Worm (Caenorhabditis elegans) whole organism, L2 larva: Measurements from ENCODE around the gene zipt-15.

ENCODE experiments used
- C34F6.9 ChIP-seq: fragments of 150-350 bp; optimal IDR thresholded peaks from 2 replicates; lab custom pipeline; 2014; ENCODE audit warnings: missing biosample characterization, missing genetic modification characterization
- F13H6.1 ChIP-seq: sonication (generic microtip); optimal IDR thresholded peaks from 2 replicates; lab custom pipeline; 2016; ENCODE audit warnings: missing genetic modification characterization, missing compliant biosample characterization
- R02D3.7 ChIP-seq: fragments of 150-350 bp; optimal IDR thresholded peaks from 2 replicates; lab custom pipeline; 2014; ENCODE audit warnings: missing biosample characterization, missing genetic modification characterization
- ZK546.5 ChIP-seq: sonication (generic microtip); optimal IDR thresholded peaks from 2 replicates; lab custom pipeline; 2017; ENCODE audit warnings: missing biosample characterization, missing genetic modification characterization
- alr-1 ChIP-seq: fragments of 150-350 bp; optimal IDR thresholded peaks from 2 replicates; lab custom pipeline; 2014; ENCODE audit warnings: missing biosample characterization, missing genetic modification characterization
- aly-2 ChIP-seq: fragments of 150-350 bp; optimal IDR thresholded peaks from 2 replicates; lab custom pipeline; 2014; ENCODE audit warnings: missing biosample characterization, missing genetic modification characterization
- ama-1 ChIP-seq: fragments of 150-350 bp; optimal IDR thresholded peaks from 2 replicates; lab custom pipeline; 2018; ENCODE audit warnings: inconsistent platforms
- ceh-16 ChIP-seq: fragments of 150-350 bp; optimal IDR thresholded peaks from 2 replicates; lab custom pipeline; 2014; ENCODE audit warnings: missing biosample characterization, missing genetic modification characterization
- ceh-82 ChIP-seq: fragments of 150-350 bp; optimal IDR thresholded peaks from 2 replicates; lab custom pipeline; 2014; ENCODE audit warnings: missing biosample characterization, missing genetic modification characterization
- crh-2 ChIP-seq: sonication (generic microtip); optimal IDR thresholded peaks from 2 replicates; lab custom pipeline; 2017; ENCODE audit warnings: missing biosample characterization, missing genetic modification characterization
- dmd-4 ChIP-seq: sonication (generic microtip); optimal IDR thresholded peaks from 2 replicates; lab custom pipeline; 2017; ENCODE audit warnings: missing biosample characterization, missing genetic modification characterization
- egl-27 ChIP-seq: sonication (generic microtip); optimal IDR thresholded peaks from 3 replicates; lab custom pipeline; 2017; ENCODE audit warnings: missing biosample characterization, missing genetic modification reagents, missing genetic modification characterization
- elt-1 ChIP-seq: fragments of 150-350 bp; optimal IDR thresholded peaks from 2 replicates; lab custom pipeline; 2014; ENCODE audit warnings: missing biosample characterization, missing genetic modification characterization
- fos-1 ChIP-seq: fragments of 150-350 bp; optimal IDR thresholded peaks from 2 replicates; lab custom pipeline; 2014; ENCODE audit warnings: missing biosample characterization, missing genetic modification characterization
- gmeb-1 ChIP-seq: fragments of 150-350 bp; optimal IDR thresholded peaks from 2 replicates; lab custom pipeline; 2014; ENCODE audit warnings: missing biosample characterization, missing genetic modification characterization
- lin-11 ChIP-seq: fragments of 150-350 bp; sonication (generic microtip); optimal IDR thresholded peaks from 2 replicates; lab custom pipeline; 2014; ENCODE audit warnings: missing biosample characterization, missing genetic modification characterization, inconsistent platforms, mixed read lengths
- lin-13 ChIP-seq: fragments of 150-350 bp; optimal IDR thresholded peaks from 2 replicates; lab custom pipeline; 2014; ENCODE audit warnings: missing biosample characterization, missing genetic modification reagents, missing genetic modification characterization
- lin-39 ChIP-seq: fragments of 150-350 bp; optimal IDR thresholded peaks from 2 replicates; lab custom pipeline; 2014; ENCODE audit warnings: missing biosample characterization, missing genetic modification reagents, missing genetic modification characterization
- lsy-2 ChIP-seq, 2 experiments: fragments of 150-350 bp in 1 of 2; sonication (generic microtip) in 1 of 2; optimal IDR thresholded peaks; 2 replicates each; lab custom pipeline; 2014 to 2017; ENCODE audit warnings: missing biosample characterization in 2 of 2, missing genetic modification characterization in 2 of 2
- mab-5 ChIP-seq: fragments of 150-350 bp; optimal IDR thresholded peaks from 2 replicates; lab custom pipeline; 2014; ENCODE audit warnings: missing biosample characterization, missing genetic modification characterization
- mbf-1 ChIP-seq: sonication (generic microtip); optimal IDR thresholded peaks from 2 replicates; lab custom pipeline; 2017; ENCODE audit warnings: missing biosample characterization, missing genetic modification characterization
- mdl-1 ChIP-seq, 2 experiments: fragments of 150-350 bp in 1 of 2; sonication (generic microtip) in 1 of 2; optimal IDR thresholded peaks; 2 replicates each; lab custom pipeline; 2017; ENCODE audit warnings: missing biosample characterization in 2 of 2, missing genetic modification characterization in 2 of 2
- nhr-10 ChIP-seq: sonication (generic microtip); optimal IDR thresholded peaks from 2 replicates; lab custom pipeline; 2017; ENCODE audit warnings: missing biosample characterization, missing genetic modification characterization
- nhr-12 ChIP-seq: fragments of 150-350 bp; optimal IDR thresholded peaks from 2 replicates; lab custom pipeline; 2014; ENCODE audit warnings: missing biosample characterization, missing genetic modification characterization
- nhr-129 ChIP-seq: fragments of 150-350 bp; optimal IDR thresholded peaks from 2 replicates; lab custom pipeline; 2014; ENCODE audit warnings: missing biosample characterization, missing genetic modification characterization
- nhr-23 ChIP-seq: fragments of 150-350 bp; optimal IDR thresholded peaks from 2 replicates; lab custom pipeline; 2014; ENCODE audit warnings: missing biosample characterization, missing genetic modification reagents, missing genetic modification characterization
- nhr-25 ChIP-seq: fragments of 150-350 bp; sonication (generic microtip); optimal IDR thresholded peaks from 3 replicates; lab custom pipeline; 2014; ENCODE audit warnings: missing biosample characterization, missing genetic modification characterization
- peb-1 ChIP-seq: fragments of 150-350 bp; optimal IDR thresholded peaks from 2 replicates; lab custom pipeline; 2014; ENCODE audit warnings: missing biosample characterization, missing genetic modification characterization
- sem-4 ChIP-seq: fragments of 150-350 bp; optimal IDR thresholded peaks from 2 replicates; lab custom pipeline; 2014; ENCODE audit warnings: missing biosample characterization, missing genetic modification reagents, missing genetic modification characterization
- skn-1 ChIP-seq: sonication (generic microtip); optimal IDR thresholded peaks from 2 replicates; lab custom pipeline; 2017; ENCODE audit warnings: missing biosample characterization, missing genetic modification characterization
- sma-3 ChIP-seq: sonication (generic microtip); optimal IDR thresholded peaks from 2 replicates; lab custom pipeline; 2016; ENCODE audit warnings: missing genetic modification reagents, missing genetic modification characterization, missing compliant biosample characterization
- sma-9 ChIP-seq, 2 experiments: fragments of 150-350 bp in 1 of 2; sonication (generic microtip) in 1 of 2; optimal IDR thresholded peaks; 2 replicates each; lab custom pipeline; 2014 to 2016; ENCODE audit warnings: missing genetic modification characterization in 2 of 2, mild to moderate bottlenecking in 1 of 2, missing biosample characterization in 1 of 2, missing compliant biosample characterization in 1 of 2, missing genetic modification reagents in 1 of 2, moderate library complexity in 1 of 2
- unc-39 ChIP-seq: fragments of 150-350 bp; optimal IDR thresholded peaks from 2 replicates; lab custom pipeline; 2014; ENCODE audit warnings: missing biosample characterization, missing genetic modification characterization
- unc-55 ChIP-seq: fragments of 150-350 bp; sonication (generic microtip); optimal IDR thresholded peaks from 3 replicates; lab custom pipeline; 2014; ENCODE audit warnings: missing biosample characterization, missing genetic modification reagents, missing genetic modification characterization
- zag-1 ChIP-seq: fragments of 150-350 bp; optimal IDR thresholded peaks from 2 replicates; lab custom pipeline; 2014; ENCODE audit warnings: missing biosample characterization, missing genetic modification characterization
- ztf-11 ChIP-seq: sonication (generic microtip); optimal IDR thresholded peaks from 2 replicates; lab custom pipeline; 2017; ENCODE audit warnings: missing biosample characterization, missing genetic modification characterization
- ztf-4 ChIP-seq: fragments of 150-350 bp; optimal IDR thresholded peaks from 2 replicates; lab custom pipeline; 2014; ENCODE audit warnings: missing biosample characterization, missing genetic modification characterization

The zipt-15 gene

ce11 chrIV:842630-843029 lies 17.9 kb upstream of the zipt-15 start:
- TF ChIP-seq sma-9 (GFP tag; optimal IDR thresholded peaks at IDR 0.05; lab: Kevin White, UChicago) (peak; percentile 28), sma-9 (tag; optimal IDR thresholded peaks at IDR 0.05; lab: Kevin White, UChicago) (no peak), unc-39 (no peak), sem-4 (tag; lab: Kevin White, UChicago) (no peak), crh-2 (peak; percentile 51), R02D3.7 (no peak), fos-1 (tag; lab: Kevin White, UChicago) (peak; percentile 49), elt-1 (tag; lab: Kevin White, UChicago) (no peak), mbf-1 (tag; lab: Kevin White, UChicago) (no peak), C34F6.9 (tag; lab: Kevin White, UChicago) (peak; percentile 47), nhr-129 (tag; lab: Kevin White, UChicago) (peak; percentile 60), dmd-4 (tag; lab: Kevin White, UChicago) (no peak), ztf-4 (tag; lab: Kevin White, UChicago) (no peak), mab-5 (tag; lab: Kevin White, UChicago) (no peak), aly-2 (tag; lab: Kevin White, UChicago) (no peak), skn-1 (tag; lab: Kevin White, UChicago) (no peak), nhr-23 (tag; lab: Kevin White, UChicago) (no peak), F13H6.1 (tag; lab: Kevin White, UChicago) (peak; percentile 5), nhr-10 (tag; lab: Kevin White, UChicago) (no peak), lsy-2 (tag; optimal IDR thresholded peaks at IDR 0.05; lab: Kevin White, UChicago) (peak in 1 of 2 experiments; percentile 22), mdl-1 (tag; optimal IDR thresholded peaks at IDR 0.05; lab: Kevin White, UChicago) (no peak), ama-1 (lab: Kevin White, UChicago) (no peak), lin-13 (peak; percentile 17), gmeb-1 (tag; lab: Kevin White, UChicago) (peak; percentile 57), zag-1 (tag; lab: Kevin White, UChicago) (no peak), sma-3 (GFP tag; lab: Kevin White, UChicago) (peak; percentile 6), peb-1 (tag; lab: Kevin White, UChicago) (no peak), unc-55 (GFP tag; lab: Kevin White, UChicago) (peak; percentile 60), ztf-11 (tag; lab: Kevin White, UChicago) (no peak), nhr-25 (tag; lab: Kevin White, UChicago) (peak; percentile 7)
- TF ChIP-seq, all 48 proteins: peak for 12

ce11 chrIV:842095-842494 lies 17.3 kb upstream of the zipt-15 start, which contains the start of gene Y55F3BR.6:
Gene Y55F3BR.6 (minus strand): TSS chrIV:842126.
- TF ChIP-seq lin-11 (tag; lab: Kevin White, UChicago), result no peak
- TF ChIP-seq C34F6.9 (tag; lab: Kevin White, UChicago), result no peak
- no peak for TF ChIP-seq nhr-12 (tag; lab: Kevin White, UChicago)
- TF ChIP-seq lin-39 (tag; lab: Kevin White, UChicago), result no peak
- TF ChIP-seq fos-1 (tag; lab: Kevin White, UChicago), result no peak
- TF ChIP-seq ZK546.5 (tag; lab: Kevin White, UChicago), result no peak
- TF ChIP-seq, all 48 proteins: peak for 0

DNA sequence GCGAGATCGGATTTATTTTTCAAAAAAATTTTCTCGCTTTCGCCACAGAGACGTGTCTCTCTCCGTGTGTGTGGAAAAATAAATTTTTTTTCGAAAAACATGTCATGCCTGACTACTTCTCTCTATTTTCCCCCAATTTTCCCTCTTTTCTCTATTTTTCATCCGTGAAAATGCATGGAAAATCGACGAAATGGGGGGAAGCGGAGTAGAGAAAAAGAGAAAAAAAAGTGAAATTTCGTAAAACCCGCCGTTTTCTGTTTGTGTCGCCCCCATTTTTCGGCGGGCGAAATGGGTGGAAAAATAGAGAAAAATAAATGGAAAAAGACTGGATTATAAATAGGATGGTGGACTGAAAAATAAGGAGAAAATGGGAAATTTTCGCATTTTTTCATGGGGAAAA lies 8.8 kb upstream of the zipt-15 start:
- no peak for TF ChIP-seq fos-1 (tag; lab: Kevin White, UChicago)
- peak in 1 of 2 experiments; percentile 1 for TF ChIP-seq lsy-2 (tag; optimal IDR thresholded peaks at IDR 0.05; lab: Kevin White, UChicago)
- peak; percentile 20 for TF ChIP-seq C34F6.9 (tag; lab: Kevin White, UChicago)

DNA sequence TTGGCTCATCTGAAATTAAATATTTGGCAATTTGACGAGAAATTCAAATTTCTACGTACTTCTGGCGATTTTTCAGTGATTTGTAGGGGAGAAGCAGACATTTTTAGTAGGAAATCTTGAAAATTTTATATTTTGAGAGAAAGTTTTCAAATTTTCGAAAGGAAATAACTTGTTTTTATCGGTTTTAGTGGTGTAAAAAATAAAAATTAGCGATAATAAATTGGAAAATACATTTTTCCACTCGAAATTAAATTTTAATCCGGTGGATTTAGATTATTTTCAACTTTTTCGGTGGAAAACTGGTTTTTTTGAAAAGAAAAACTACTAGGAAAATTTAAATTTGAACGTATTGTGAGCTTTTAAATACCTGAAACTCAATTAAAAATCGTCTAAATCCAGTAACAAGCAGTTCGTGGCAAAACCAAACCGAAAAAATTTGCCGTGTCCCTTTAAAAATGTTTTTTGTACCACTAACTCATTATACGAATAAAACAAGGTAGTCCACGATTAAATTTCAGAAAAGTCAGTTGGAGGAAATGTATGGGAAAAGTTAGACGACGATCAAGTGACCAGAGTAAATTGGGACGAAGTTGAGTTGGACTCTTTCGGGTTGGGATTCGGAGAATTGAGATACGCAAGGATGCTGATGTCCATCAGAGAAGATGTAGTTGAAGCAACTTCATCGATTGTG lies 7.2 kb upstream of the zipt-15 start, which contains the start of the genes madf-1 and Y55F3BR.10:
TSS of gene madf-1 (minus strand) at position 101 of the 691 bp plus-strand sequence.
TSS of gene Y55F3BR.10 (plus strand) at position 641 of the 691 bp plus-strand sequence.
- TF ChIP-seq ztf-4 (tag; lab: Kevin White, UChicago) (no peak), unc-39 (no peak), ama-1 (lab: Kevin White, UChicago) (no peak), ceh-16 (no peak), dmd-4 (tag; lab: Kevin White, UChicago) (no peak), nhr-129 (tag; lab: Kevin White, UChicago) (no peak), gmeb-1 (tag; lab: Kevin White, UChicago) (no peak), lin-39 (tag; lab: Kevin White, UChicago) (no peak), alr-1 (tag; lab: Kevin White, UChicago) (no peak), nhr-23 (tag; lab: Kevin White, UChicago) (no peak), ceh-82 (tag; lab: Kevin White, UChicago) (no peak), sma-3 (GFP tag; lab: Kevin White, UChicago) (no peak), mab-5 (tag; lab: Kevin White, UChicago) (no peak), egl-27 (tag; lab: Kevin White, UChicago) (no peak), ZK546.5 (tag; lab: Kevin White, UChicago) (no peak)
